Fruit fly (Drosophila melanogaster) Kc167 (cell line): Measurements from ENCODE around the gene CG10738.

Source experiments
- Myc ChIP-seq: fragments of >200 bp; optimal IDR thresholded peaks from 2 replicates; lab custom pipeline; 2017; ENCODE audit warnings: missing external identifiers
- h ChIP-seq: fragments of >200 bp; optimal IDR thresholded peaks from 3 replicates; lab custom pipeline; 2018; ENCODE audit warnings: missing external identifiers
- psq ChIP-seq: fragments of >200 bp; optimal IDR thresholded peaks from 2 replicates; lab custom pipeline; 2017; ENCODE audit warnings: missing external identifiers
- ttk ChIP-seq: sonication (Bioruptor generic); optimal IDR thresholded peaks from 2 replicates; lab custom pipeline; 2017; ENCODE audit warnings: missing external identifiers

DNA sequence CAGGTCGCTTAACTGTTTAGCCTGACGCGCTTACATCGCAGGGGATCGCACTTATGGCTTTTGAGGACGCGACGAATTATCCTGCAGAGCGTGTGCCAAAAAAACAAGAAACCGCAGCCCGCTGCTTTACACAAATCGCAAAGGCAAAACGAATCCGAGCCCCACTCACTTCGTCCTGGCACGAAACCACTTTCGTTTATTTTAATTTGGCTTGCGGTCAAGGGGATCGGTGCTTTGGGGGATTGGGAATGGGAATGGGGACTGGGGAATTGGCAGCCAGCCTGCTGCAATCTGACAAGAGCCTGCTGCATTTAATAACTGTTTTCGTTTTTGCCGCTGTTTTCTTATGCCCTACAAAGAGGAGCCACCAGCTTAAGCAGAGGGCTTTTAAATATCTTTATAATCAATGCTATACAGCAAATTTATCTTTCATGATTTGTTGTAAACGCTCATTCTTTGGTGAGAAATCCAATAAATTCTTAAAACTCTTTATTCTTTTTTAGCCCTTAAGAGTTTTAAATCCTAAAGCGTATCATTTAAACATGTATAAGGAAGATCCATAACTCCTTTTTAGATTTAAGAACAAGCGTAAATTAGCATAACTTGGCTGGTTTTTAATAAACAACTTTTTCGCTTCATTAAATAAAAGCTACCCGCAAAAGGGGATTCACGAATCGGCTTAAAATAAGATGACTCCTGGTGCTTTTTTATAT is 40.6 kb upstream of the CG10738 start:
- TF ChIP-seq Myc (lab: Kevin White, UChicago) (no peak), ttk (no peak), psq (lab: Kevin White, UChicago) (no peak), h (lab: Kevin White, UChicago) (no peak)
